Worm (Caenorhabditis elegans) whole organism, young adult: ENCODE data around the gene W01B6.6.

Experiments
- B0019.2 ChIP-seq: fragments of 200-800 bp; sonication (Bioruptor generic); conservative IDR thresholded peaks from 2 replicates; pipeline ENCODE4 v1.3.6; 2022; ENCODE audit warnings: missing genetic modification reagents, missing genetic modification characterization, missing compliant biosample characterization
- B0336.3 ChIP-seq: fragments of 200-800 bp; sonication (Bioruptor generic); IDR thresholded peaks from 2 replicates; pipeline ENCODE4 v1.3.6; 2022; ENCODE audit warnings: missing genetic modification characterization, missing compliant biosample characterization
- C06A6.2 ChIP-seq: fragments of 200-800 bp; sonication (Bioruptor generic); conservative IDR thresholded peaks from 2 replicates; pipeline ENCODE4 v1.3.6; 2022; ENCODE audit warnings: missing genetic modification characterization, missing compliant biosample characterization
- D2030.7 ChIP-seq: fragments of 200-800 bp; sonication (Bioruptor generic); IDR thresholded peaks from 2 replicates; pipeline ENCODE4 v1.3.6; 2022; ENCODE audit warnings: missing genetic modification reagents, missing genetic modification characterization, missing compliant biosample characterization
- F22D6.2 ChIP-seq: sonication (generic microtip); optimal IDR thresholded peaks from 2 replicates; lab custom pipeline; 2016; ENCODE audit warnings: mild to moderate bottlenecking, missing genetic modification characterization, missing compliant biosample characterization
- F37B4.10 ChIP-seq: fragments of 200-800 bp; sonication (Bioruptor generic); IDR thresholded peaks from 2 replicates; pipeline ENCODE4 v1.3.6; 2022; ENCODE audit warnings: missing genetic modification characterization, missing compliant biosample characterization
- F39B2.1 ChIP-seq: fragments of 200-800 bp; sonication (Bioruptor generic); IDR thresholded peaks from 2 replicates; pipeline ENCODE4 v1.3.6; 2022; ENCODE audit warnings: missing genetic modification reagents, missing genetic modification characterization, missing compliant biosample characterization
- F49E8.2 ChIP-seq: sonication (generic microtip); optimal IDR thresholded peaks from 3 replicates; lab custom pipeline; 2017; ENCODE audit warnings: missing genetic modification characterization, mild to moderate bottlenecking, missing compliant biosample characterization, antibody characterized with exemption, moderate library complexity; ENCODE audit not compliant: insufficient read depth
- F57C9.4 ChIP-seq: sonication (generic microtip); optimal IDR thresholded peaks from 2 replicates; lab custom pipeline; 2017; ENCODE audit warnings: mild to moderate bottlenecking, missing genetic modification characterization, missing compliant biosample characterization
- K12H6.12 ChIP-seq: fragments of 200-800 bp; sonication (Bioruptor generic); optimal IDR thresholded peaks from 2 replicates; lab custom pipeline; 2018; ENCODE audit warnings: mild to moderate bottlenecking, missing genetic modification characterization, missing compliant biosample characterization
- Y53F4B.3 ChIP-seq: fragments of 200-800 bp; sonication (Bioruptor generic); IDR thresholded peaks from 2 replicates; pipeline ENCODE4 v1.3.6; 2022; ENCODE audit warnings: missing genetic modification reagents, missing genetic modification characterization, missing compliant biosample characterization
- Y79H2A.3 ChIP-seq: fragments of 200-800 bp; sonication (Bioruptor generic); conservative IDR thresholded peaks from 2 replicates; pipeline ENCODE4 v1.3.6; 2022; ENCODE audit warnings: missing genetic modification reagents, missing genetic modification characterization, missing compliant biosample characterization
- ama-1 ChIP-seq, 3 experiments: fragments of 150-350 bp in 1 of 3; sonication (generic microtip) in 2 of 3; optimal IDR thresholded peaks; 2 replicates each; lab custom pipeline; 2014 to 2018; ENCODE audit warnings: missing biosample characterization in 2 of 3, missing genetic modification characterization in 2 of 3, missing genetic modification reagents in 2 of 3
- athp-1 ChIP-seq: sonication (generic microtip); optimal IDR thresholded peaks from 2 replicates; lab custom pipeline; 2017; ENCODE audit warnings: mild to moderate bottlenecking, missing genetic modification characterization, missing compliant biosample characterization
- attf-5 ChIP-seq: fragments of 200-800 bp; sonication (Bioruptor generic); optimal IDR thresholded peaks from 2 replicates; lab custom pipeline; 2018; ENCODE audit warnings: mild to moderate bottlenecking, missing genetic modification characterization, missing compliant biosample characterization
- attf-6 ChIP-seq: fragments of 200-800 bp; sonication (Bioruptor generic); IDR thresholded peaks from 2 replicates; pipeline ENCODE4 v1.3.6; 2022; ENCODE audit warnings: missing genetic modification reagents, missing genetic modification characterization, missing compliant biosample characterization
- bed-1 ChIP-seq: fragments of 200-800 bp; sonication (Bioruptor generic); IDR thresholded peaks from 2 replicates; pipeline ENCODE4 v1.3.6; 2022; ENCODE audit warnings: missing genetic modification reagents, missing genetic modification characterization, missing compliant biosample characterization
- bed-2 ChIP-seq: fragments of 200-800 bp; sonication (Bioruptor generic); IDR thresholded peaks from 2 replicates; pipeline ENCODE4 v1.3.6; 2022; ENCODE audit warnings: missing genetic modification reagents, missing genetic modification characterization, missing compliant biosample characterization
- ccch-3 ChIP-seq: fragments of 200-800 bp; sonication (Bioruptor generic); optimal IDR thresholded peaks from 2 replicates; lab custom pipeline; 2018; ENCODE audit warnings: mild to moderate bottlenecking, missing genetic modification characterization, missing compliant biosample characterization
- ceh-27 ChIP-seq: fragments of 200-800 bp; sonication (Bioruptor generic); optimal IDR thresholded peaks from 2 replicates; lab custom pipeline; 2018; ENCODE audit warnings: mild to moderate bottlenecking, missing genetic modification characterization, moderate library complexity, missing compliant biosample characterization
- dox-1 ChIP-seq: fragments of 200-800 bp; sonication (Bioruptor generic); IDR thresholded peaks from 2 replicates; pipeline ENCODE4 v1.3.6; 2022; ENCODE audit warnings: missing genetic modification reagents, missing genetic modification characterization, missing compliant biosample characterization
- dpl-1 ChIP-seq: fragments of 150-350 bp; optimal IDR thresholded peaks from 2 replicates; lab custom pipeline; 2014; ENCODE audit warnings: missing biosample characterization, missing genetic modification reagents, missing genetic modification characterization
- efl-1 ChIP-seq: fragments of 150-350 bp; optimal IDR thresholded peaks from 2 replicates; lab custom pipeline; 2014; ENCODE audit warnings: missing biosample characterization, missing genetic modification reagents, missing genetic modification characterization
- egl-44 ChIP-seq: fragments of 200-800 bp; sonication (Bioruptor generic); IDR thresholded peaks from 2 replicates; pipeline ENCODE4 v1.3.6; 2022; ENCODE audit warnings: missing genetic modification reagents, missing genetic modification characterization, missing compliant biosample characterization
- egrh-3 ChIP-seq: fragments of 200-800 bp; sonication (Bioruptor generic); IDR thresholded peaks from 2 replicates; pipeline ENCODE4 v1.3.6; 2022; ENCODE audit warnings: missing genetic modification reagents, missing genetic modification characterization, missing compliant biosample characterization
- ekl-4 ChIP-seq: fragments of 200-800 bp; sonication (Bioruptor generic); IDR thresholded peaks from 2 replicates; pipeline ENCODE4 v1.3.6; 2022; ENCODE audit warnings: missing genetic modification reagents, missing genetic modification characterization, missing compliant biosample characterization
- ets-4 ChIP-seq: fragments of 200-800 bp; sonication (Bioruptor generic); optimal IDR thresholded peaks from 2 replicates; lab custom pipeline; 2018; ENCODE audit warnings: mild to moderate bottlenecking, missing genetic modification characterization, missing compliant biosample characterization
- hmg-20 ChIP-seq: fragments of 200-800 bp; sonication (Bioruptor generic); IDR thresholded peaks from 2 replicates; pipeline ENCODE4 v1.3.6; 2022; ENCODE audit warnings: missing genetic modification reagents, missing genetic modification characterization, missing compliant biosample characterization
- hrde-1 ChIP-seq: sonication (generic microtip); optimal IDR thresholded peaks from 2 replicates; lab custom pipeline; 2016; ENCODE audit warnings: missing genetic modification characterization, mild to moderate bottlenecking, missing compliant biosample characterization, moderate library complexity, missing genotype, missing genetic modification reagents, borderline replicate concordance
- lin-26 ChIP-seq: fragments of 200-800 bp; sonication (Bioruptor generic); IDR thresholded peaks from 2 replicates; pipeline ENCODE4 v1.3.6; 2022; ENCODE audit warnings: missing genetic modification reagents, missing genetic modification characterization, missing compliant biosample characterization
- lin-35 ChIP-seq, 3 experiments: fragments of 150-350 bp in 2 of 3; sonication (generic microtip) in 1 of 3; optimal IDR thresholded peaks; 2 replicates each; lab custom pipeline; 2014 to 2018; ENCODE audit warnings: missing biosample characterization in 3 of 3, missing genetic modification characterization in 3 of 3, missing genetic modification reagents in 3 of 3
- lsy-27 ChIP-seq: sonication (generic microtip); optimal IDR thresholded peaks from 2 replicates; lab custom pipeline; 2017; ENCODE audit warnings: missing genetic modification characterization, mild to moderate bottlenecking, missing compliant biosample characterization, antibody characterized with exemption, missing genotype, borderline replicate concordance; ENCODE audit not compliant: insufficient read depth
- madf-10 ChIP-seq: sonication (generic microtip); optimal IDR thresholded peaks from 2 replicates; lab custom pipeline; 2016; ENCODE audit warnings: mild to moderate bottlenecking, missing genetic modification characterization, missing compliant biosample characterization
- madf-8 ChIP-seq: fragments of 200-800 bp; sonication (Bioruptor generic); conservative IDR thresholded peaks from 2 replicates; pipeline ENCODE4 v1.3.6; 2022; ENCODE audit warnings: missing genetic modification reagents, missing genetic modification characterization, missing compliant biosample characterization
- mxl-1 ChIP-seq: sonication (generic microtip); optimal IDR thresholded peaks from 2 replicates; lab custom pipeline; 2016; ENCODE audit warnings: missing genetic modification characterization, missing compliant biosample characterization
- nfya-2 ChIP-seq: fragments of 200-800 bp; sonication (Bioruptor generic); IDR thresholded peaks from 2 replicates; pipeline ENCODE4 v1.3.6; 2022; ENCODE audit warnings: missing genetic modification reagents, missing genetic modification characterization, missing compliant biosample characterization
- rcor-1 ChIP-seq: fragments of 200-800 bp; sonication (Bioruptor generic); IDR thresholded peaks from 2 replicates; pipeline ENCODE4 v1.3.6; 2022; ENCODE audit warnings: missing genetic modification reagents, missing genetic modification characterization, missing compliant biosample characterization
- rec-8 ChIP-seq, 2 experiments: sonication (generic microtip); optimal IDR thresholded peaks; 2 replicates each; lab custom pipeline; 2016; ENCODE audit warnings: mild to moderate bottlenecking in 2 of 2, missing genetic modification characterization in 2 of 2, missing genetic modification reagents in 2 of 2, missing genotype in 2 of 2, missing biosample characterization in 1 of 2, missing compliant biosample characterization in 1 of 2, moderate library complexity in 1 of 2
- snpc-3.4 ChIP-seq: sonication (generic microtip); optimal IDR thresholded peaks from 2 replicates; lab custom pipeline; 2017; ENCODE audit warnings: missing genetic modification characterization, mild to moderate bottlenecking, missing compliant biosample characterization, antibody characterized with exemption, moderate library complexity, missing genotype, missing genetic modification reagents
- tbp1 ChIP-seq: fragments of 200-800 bp; sonication (Bioruptor generic); optimal IDR thresholded peaks from 2 replicates; lab custom pipeline; 2018; ENCODE audit warnings: mild to moderate bottlenecking, missing genetic modification characterization, missing compliant biosample characterization
- tlf-1 ChIP-seq: fragments of 200-800 bp; sonication (Bioruptor generic); optimal IDR thresholded peaks from 2 replicates; lab custom pipeline; 2018; ENCODE audit warnings: mild to moderate bottlenecking, missing genetic modification characterization, missing compliant biosample characterization
- zfh-2 ChIP-seq: fragments of 200-800 bp; sonication (Bioruptor generic); conservative IDR thresholded peaks from 2 replicates; pipeline ENCODE4 v1.3.6; 2022; ENCODE audit warnings: missing genetic modification reagents, missing genetic modification characterization, missing compliant biosample characterization
- ztf-22 ChIP-seq: fragments of 200-800 bp; sonication (Bioruptor generic); optimal IDR thresholded peaks from 2 replicates; lab custom pipeline; 2018; ENCODE audit warnings: mild to moderate bottlenecking, missing genetic modification characterization, moderate library complexity, missing compliant biosample characterization
- ztf-28 ChIP-seq: fragments of 200-800 bp; sonication (Bioruptor generic); IDR thresholded peaks from 2 replicates; pipeline ENCODE4 v1.3.6; 2022; ENCODE audit warnings: missing genetic modification reagents, missing genetic modification characterization, missing compliant biosample characterization

Gene W01B6.6

ce11 chrIV:10080816-10081215, at the start of gene W01B6.6:
W01B6.6 (plus strand) TSS chrIV:10081116.
- TF ChIP-seq D2030.7 (GFP tag; lab: Robert Waterston, UW) (no peak), nfya-2 (GFP tag; lab: Robert Waterston, UW) (no peak), F49E8.2 (tag; lab: Kevin White, UChicago) (no peak), madf-8 (GFP tag; lab: Robert Waterston, UW) (no peak), attf-5 (GFP tag; lab: Kevin White, UChicago) (no peak), F37B4.10 (GFP tag; lab: Robert Waterston, UW) (no peak), tbp1 (GFP tag; lab: Kevin White, UChicago) (no peak), lin-26 (GFP tag; lab: Robert Waterston, UW) (no peak), dox-1 (GFP tag; lab: Robert Waterston, UW) (no peak), ztf-22 (GFP tag; lab: Kevin White, UChicago) (no peak), ccch-3 (GFP tag; lab: Kevin White, UChicago) (no peak), B0019.2 (no peak), bed-1 (GFP tag; lab: Robert Waterston, UW) (no peak), egrh-3 (GFP tag; lab: Robert Waterston, UW) (no peak), F57C9.4 (tag; lab: Kevin White, UChicago) (no peak), ama-1 (optimal IDR thresholded peaks at IDR 0.05; lab: Kevin White, UChicago) (no peak), ama-1 (GFP tag; optimal IDR thresholded peaks at IDR 0.05; lab: Kevin White, UChicago) (no peak)

ce11 chrIV:10033053-10033452, 47.9 kb upstream of the W01B6.6 start, which contains the start of gene F44D12.6:
F44D12.6 (plus strand) TSS chrIV:10033353.
- TF ChIP-seq Y79H2A.3 = no peak
- TF ChIP-seq egl-44 = no peak
- no peak for TF ChIP-seq snpc-3.4
- no peak for TF ChIP-seq ekl-4 (GFP tag; lab: Robert Waterston, UW)
- TF ChIP-seq K12H6.12 (tag; lab: Kevin White, UChicago) = no peak
- TF ChIP-seq D2030.7 (GFP tag; lab: Robert Waterston, UW) = no peak
- no peak for TF ChIP-seq lin-35 (GFP tag; optimal IDR thresholded peaks at IDR 0.05; lab: Kevin White, UChicago)
- TF ChIP-seq dpl-1 (GFP tag; lab: Kevin White, UChicago) = no peak
- TF ChIP-seq F39B2.1 (GFP tag; lab: Robert Waterston, UW) = no peak
- no peak for TF ChIP-seq attf-6 (GFP tag; lab: Robert Waterston, UW)
- no peak for TF ChIP-seq mxl-1 (tag; lab: Kevin White, UChicago)
- TF ChIP-seq ets-4 = no peak
- TF ChIP-seq hrde-1 (tag; lab: Kevin White, UChicago) = no peak
- no peak for TF ChIP-seq Y53F4B.3 (GFP tag; lab: Robert Waterston, UW)
- TF ChIP-seq bed-2 (GFP tag; lab: Robert Waterston, UW) = no peak
- no peak for TF ChIP-seq tlf-1
- TF ChIP-seq lsy-27 (tag; lab: Kevin White, UChicago) = no peak
- TF ChIP-seq efl-1 = no peak

DNA sequence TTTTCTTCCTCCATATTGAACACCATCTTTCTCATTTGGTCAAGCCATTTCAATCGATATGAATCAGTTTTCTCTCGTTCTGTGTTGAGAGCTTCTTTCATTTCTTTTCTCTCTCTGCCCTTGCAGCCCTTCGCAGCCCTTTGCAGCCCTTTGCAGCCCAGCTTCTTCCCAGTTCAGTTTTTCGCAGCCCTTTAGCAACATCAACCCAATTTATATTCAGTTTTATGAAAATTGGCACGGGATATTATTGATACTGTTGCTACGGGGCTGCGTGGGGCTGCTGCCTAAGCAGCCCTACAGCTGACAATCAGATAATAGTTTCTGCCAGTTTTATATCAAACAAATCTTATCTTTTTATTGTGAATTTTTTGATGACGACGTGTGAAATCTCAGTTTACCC, 44.0 kb upstream of the W01B6.6 start, which contains the start of gene F44D12.10:
TSS of gene F44D12.10 (minus strand) at position 101 of the 400 bp plus-strand sequence.
- TF ChIP-seq rcor-1 = no peak
- no peak for TF ChIP-seq hmg-20 (GFP tag; lab: Robert Waterston, UW)
- TF ChIP-seq ztf-28 (GFP tag; lab: Robert Waterston, UW) = no peak
- TF ChIP-seq athp-1 = no peak
- TF ChIP-seq F37B4.10 (GFP tag; lab: Robert Waterston, UW) = no peak
- no peak for TF ChIP-seq rec-8 (tag; optimal IDR thresholded peaks at IDR 0.05; lab: Kevin White, UChicago)
- no peak for TF ChIP-seq zfh-2 (GFP tag; lab: Robert Waterston, UW)
- no peak for TF ChIP-seq ceh-27 (GFP tag; lab: Kevin White, UChicago)
- no peak for TF ChIP-seq B0336.3 (GFP tag; lab: Robert Waterston, UW)
- no peak for TF ChIP-seq madf-10 (tag; lab: Kevin White, UChicago)
- TF ChIP-seq F22D6.2 (tag; lab: Kevin White, UChicago) = no peak
- TF ChIP-seq C06A6.2 (GFP tag; lab: Robert Waterston, UW) = no peak
